Fruit fly (Drosophila melanogaster): ENCODE measurements around the gene RpS20.

RpS20 gene

DNA sequence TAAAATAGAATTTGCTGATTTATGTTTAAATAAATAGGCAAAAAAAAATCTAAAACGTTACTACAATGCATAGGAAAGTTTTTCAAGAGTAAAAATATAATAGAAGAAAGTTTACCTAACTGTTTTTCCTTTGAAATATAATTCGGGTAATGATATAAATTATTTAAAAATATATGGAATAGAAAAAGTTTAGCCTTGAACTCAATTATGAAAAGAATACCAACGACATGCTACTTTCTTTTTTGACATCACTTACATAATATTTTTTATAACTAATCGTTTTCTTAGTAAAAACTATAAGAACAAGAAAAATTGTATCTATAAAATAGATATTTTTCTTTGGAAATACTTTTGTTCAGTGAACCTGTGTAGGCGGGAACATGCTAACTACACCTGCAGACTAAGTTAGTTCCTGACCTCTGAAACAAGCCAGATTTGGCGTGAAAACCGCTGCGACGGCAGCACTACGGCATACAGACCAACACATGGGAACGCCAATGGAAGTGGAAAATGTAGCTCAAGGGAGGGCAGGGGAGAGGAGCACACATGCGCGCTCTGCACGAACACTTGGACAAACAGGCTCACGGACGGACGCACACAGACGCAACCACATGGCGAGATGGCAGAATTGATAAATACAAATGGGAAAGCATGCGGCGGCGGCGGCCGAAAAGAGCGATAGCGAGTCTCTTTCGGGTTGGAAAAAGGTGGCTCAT is 7.6 kb downstream of the RpS20 start:
- no peak for TF ChIP-seq Dll (optimal IDR thresholded peaks at IDR 0.05)
- no peak for TF ChIP-seq usp (GFP tag; optimal IDR thresholded peaks at IDR 0.05)
- no peak for TF ChIP-seq pan (optimal IDR thresholded peaks at IDR 0.05)
- TF ChIP-seq EcR (GFP tag; optimal IDR thresholded peaks at IDR 0.05), result no peak
- TF ChIP-seq psq (optimal IDR thresholded peaks at IDR 0.05), result no peak
- TF ChIP-seq CG8478 (optimal IDR thresholded peaks at IDR 0.05), result no peak

DNA sequence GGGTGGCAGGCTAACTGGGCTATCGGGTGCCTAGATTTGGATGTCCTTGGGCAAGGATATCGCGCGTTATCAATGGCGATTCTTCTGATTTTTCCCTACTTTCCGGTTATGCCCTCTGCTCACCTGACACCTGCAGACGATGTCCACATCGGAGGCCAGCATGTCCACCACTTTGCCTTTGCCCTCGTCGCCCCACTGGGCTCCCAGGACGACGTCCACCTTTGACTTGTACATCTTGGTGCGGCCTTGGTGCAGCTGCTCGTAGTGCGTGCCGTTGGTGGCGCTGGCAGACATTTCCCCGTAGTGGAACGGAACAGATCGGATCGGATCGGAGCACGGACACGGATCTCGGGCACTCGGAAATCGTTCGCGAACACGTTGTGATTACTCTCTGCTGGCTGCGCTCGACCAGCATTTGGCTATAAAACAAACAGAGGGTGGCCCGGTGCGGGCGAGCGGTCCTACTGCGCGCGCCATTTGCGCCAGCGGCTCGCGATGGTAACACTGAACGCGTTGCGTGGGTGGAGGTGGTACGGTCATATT is 8.2 kb downstream of the RpS20 start, which contains the start of gene Adss:
TSS of gene Adss (minus strand) at position 428 of the 543 bp plus-strand sequence.
- TF ChIP-seq CG8478 (optimal IDR thresholded peaks at IDR 0.05) (no peak), EcR (GFP tag; optimal IDR thresholded peaks at IDR 0.05) (no peak), usp (GFP tag; optimal IDR thresholded peaks at IDR 0.05) (no peak), pan (optimal IDR thresholded peaks at IDR 0.05) (no peak), psq (optimal IDR thresholded peaks at IDR 0.05) (no peak), Dll (optimal IDR thresholded peaks at IDR 0.05) (no peak)

DNA sequence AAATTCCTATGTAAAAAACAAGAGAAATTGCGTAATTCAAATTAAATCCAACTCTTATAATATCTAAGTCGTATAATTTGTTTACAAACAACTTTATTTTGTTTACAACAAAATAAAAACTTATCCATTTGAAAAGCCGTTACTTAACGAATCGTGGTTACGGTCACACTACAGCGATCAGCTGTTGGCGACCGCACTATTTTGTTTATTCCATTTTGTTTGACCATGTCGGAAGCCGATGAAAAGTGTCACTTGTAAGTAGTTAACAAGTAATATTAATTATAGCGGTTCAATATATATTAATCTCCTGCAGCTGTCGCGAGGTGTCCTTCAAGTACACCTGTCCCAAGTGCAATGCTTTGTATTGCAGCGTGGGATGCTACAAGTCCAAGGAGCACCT is 9.0 kb downstream of the RpS20 start, which contains the start of gene CG31223:
TSS of gene CG31223 (plus strand) at position 165 of the 400 bp plus-strand sequence.
- no peak for TF ChIP-seq Dll (optimal IDR thresholded peaks at IDR 0.05)
- TF ChIP-seq CG8478 (optimal IDR thresholded peaks at IDR 0.05), result no peak
- TF ChIP-seq psq (optimal IDR thresholded peaks at IDR 0.05), result no peak
- TF ChIP-seq usp (GFP tag; optimal IDR thresholded peaks at IDR 0.05), result no peak
- no peak for TF ChIP-seq EcR (GFP tag; optimal IDR thresholded peaks at IDR 0.05)
- no peak for TF ChIP-seq pan (optimal IDR thresholded peaks at IDR 0.05)

DNA sequence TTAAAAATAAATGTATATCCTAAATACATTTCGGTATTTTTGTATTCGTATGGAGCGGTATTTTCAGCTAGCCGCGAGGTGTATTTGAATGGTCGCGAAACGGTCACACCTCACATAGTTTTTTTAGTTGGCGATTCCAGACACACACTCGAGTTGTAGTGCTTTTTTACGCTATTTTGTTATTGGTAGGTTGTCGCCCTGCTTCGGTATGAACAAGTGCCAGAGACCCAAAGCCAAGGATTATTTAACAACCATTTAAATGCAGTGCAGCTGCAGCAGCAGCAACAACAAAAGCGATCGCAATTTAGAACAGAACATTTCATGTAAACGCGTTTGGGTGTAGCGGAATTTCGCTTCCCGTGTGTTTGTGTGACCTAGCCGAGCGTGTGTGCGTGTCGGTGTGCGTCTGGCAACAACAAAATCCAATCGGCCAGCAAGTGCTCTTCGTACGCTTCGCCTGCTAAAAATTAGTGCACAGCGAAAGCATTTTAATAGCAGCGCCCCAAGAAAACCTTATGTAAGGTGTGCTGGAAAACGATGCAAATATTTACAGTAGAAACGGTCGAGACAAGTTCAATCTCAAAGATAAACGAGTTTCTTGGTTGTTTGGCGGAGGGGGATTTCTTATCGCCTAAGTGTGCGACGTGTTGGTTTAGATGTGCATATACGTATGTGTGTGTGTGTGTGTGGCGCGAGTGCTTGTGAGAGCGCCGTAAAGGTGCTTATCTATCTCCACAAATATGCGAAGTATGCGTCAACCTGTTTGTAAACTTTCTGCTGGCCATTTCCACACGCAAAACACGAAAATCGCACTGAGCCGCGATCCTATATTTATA is 10.9 kb downstream of the RpS20 start, which contains the start of gene Synd:
TSS of gene Synd (plus strand) at position 111 of the 836 bp plus-strand sequence.
- TF ChIP-seq EcR (GFP tag; optimal IDR thresholded peaks at IDR 0.05) (peak in 1 of 2 experiments; percentile 36), Dll (optimal IDR thresholded peaks at IDR 0.05) (no peak), usp (GFP tag; optimal IDR thresholded peaks at IDR 0.05) (no peak), psq (optimal IDR thresholded peaks at IDR 0.05) (no peak), CG8478 (optimal IDR thresholded peaks at IDR 0.05) (no peak), pan (optimal IDR thresholded peaks at IDR 0.05) (no peak)

DNA sequence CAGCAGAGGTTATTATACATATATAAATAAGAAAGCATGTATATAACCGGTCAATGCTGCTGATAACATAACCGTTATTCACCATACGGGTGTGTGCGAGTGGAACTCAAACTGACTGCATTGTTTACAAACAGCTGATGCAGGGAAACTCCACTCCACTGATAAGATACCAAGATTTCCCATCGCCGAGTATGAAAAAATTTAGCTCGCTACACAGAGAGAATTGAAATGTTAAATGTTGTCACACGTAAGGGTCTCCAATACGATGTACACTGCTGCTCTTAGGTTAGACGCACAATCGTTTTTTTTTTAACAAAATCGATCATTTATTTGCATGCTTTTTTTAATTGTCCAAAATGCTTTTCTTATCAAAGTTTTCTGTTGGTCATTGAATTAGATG is 11.7 kb downstream of the RpS20 start:
- TF ChIP-seq Dll (optimal IDR thresholded peaks at IDR 0.05) (no peak), EcR (GFP tag; optimal IDR thresholded peaks at IDR 0.05) (no peak), CG8478 (optimal IDR thresholded peaks at IDR 0.05) (no peak), psq (optimal IDR thresholded peaks at IDR 0.05) (no peak), pan (optimal IDR thresholded peaks at IDR 0.05) (no peak), usp (GFP tag; optimal IDR thresholded peaks at IDR 0.05) (no peak)

DNA sequence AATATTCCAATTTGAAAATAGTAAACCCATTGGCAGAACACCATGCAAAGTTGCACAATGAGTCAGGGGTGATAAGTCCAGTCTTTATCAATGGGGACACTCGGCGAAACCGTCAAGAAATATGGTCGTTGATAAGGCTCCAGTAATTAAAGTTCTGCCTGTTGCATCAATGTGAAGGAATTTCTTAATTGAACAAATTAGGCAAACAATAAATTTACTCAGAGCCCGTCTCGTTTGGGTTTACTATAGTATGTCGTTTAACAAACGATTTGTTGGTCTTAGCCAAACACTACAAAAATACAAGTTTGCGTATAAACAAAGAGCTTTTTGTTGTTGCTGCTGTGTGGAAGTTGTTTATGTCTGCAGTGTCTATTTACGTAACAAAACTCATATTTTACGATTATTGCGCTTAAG is 12.8 kb downstream of the RpS20 start:
- TF ChIP-seq psq (optimal IDR thresholded peaks at IDR 0.05) (no peak), CG8478 (optimal IDR thresholded peaks at IDR 0.05) (no peak), Dll (optimal IDR thresholded peaks at IDR 0.05) (no peak), EcR (GFP tag; optimal IDR thresholded peaks at IDR 0.05) (no peak), usp (GFP tag; optimal IDR thresholded peaks at IDR 0.05) (no peak), pan (optimal IDR thresholded peaks at IDR 0.05) (no peak)

DNA sequence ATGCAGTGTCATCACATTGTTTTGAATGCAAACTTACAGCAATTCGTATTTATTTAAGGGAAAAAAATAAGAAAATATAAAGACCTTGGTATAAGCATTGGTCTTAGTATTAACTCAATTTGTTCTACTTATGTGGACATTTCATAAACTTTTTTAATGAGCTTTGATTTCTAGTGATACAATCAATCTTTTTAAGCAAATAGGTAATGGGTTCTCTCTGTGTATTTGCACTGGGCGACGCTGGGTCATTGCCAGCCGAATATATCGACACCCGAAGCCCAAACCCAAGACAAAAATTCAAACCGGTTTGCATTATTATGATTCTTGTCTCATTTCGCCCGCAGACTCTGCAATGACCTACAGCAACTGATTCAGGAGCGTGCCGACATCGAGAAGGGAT is 13.6 kb downstream of the RpS20 start:
- no peak for TF ChIP-seq psq (optimal IDR thresholded peaks at IDR 0.05)
- no peak for TF ChIP-seq pan (optimal IDR thresholded peaks at IDR 0.05)
- TF ChIP-seq EcR (GFP tag; optimal IDR thresholded peaks at IDR 0.05), result no peak
- TF ChIP-seq usp (GFP tag; optimal IDR thresholded peaks at IDR 0.05), result no peak
- TF ChIP-seq CG8478 (optimal IDR thresholded peaks at IDR 0.05), result no peak
- TF ChIP-seq Dll (optimal IDR thresholded peaks at IDR 0.05), result no peak

DNA sequence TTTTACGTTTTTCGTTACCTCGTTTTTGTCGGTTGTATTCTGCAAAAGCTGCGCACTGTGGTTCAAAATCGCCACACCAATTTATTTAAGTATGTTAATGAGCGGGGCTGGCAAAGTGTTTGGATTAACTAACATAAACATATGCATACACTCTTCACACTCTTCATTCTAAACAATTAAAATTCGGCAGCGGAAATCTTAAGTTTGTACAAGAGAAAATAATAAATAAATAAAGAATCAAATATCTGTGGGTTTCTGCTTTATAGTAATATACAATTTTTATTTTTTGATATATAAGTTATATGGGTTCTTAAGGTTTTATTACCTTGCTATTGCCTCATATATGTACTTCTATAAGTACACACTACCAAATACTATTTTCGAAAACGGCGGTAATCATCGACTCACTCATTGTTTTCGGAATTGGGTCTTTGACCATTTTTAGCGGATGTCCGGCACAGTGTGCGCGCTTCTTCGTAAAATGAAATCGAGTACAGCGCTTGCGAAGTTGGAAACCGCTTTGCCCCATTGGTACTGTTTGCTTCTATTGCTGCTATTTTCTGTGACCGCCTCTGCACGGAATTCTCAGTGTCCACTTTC is 14.4 kb downstream of the RpS20 start:
- no peak for TF ChIP-seq psq (optimal IDR thresholded peaks at IDR 0.05)
- TF ChIP-seq Dll (optimal IDR thresholded peaks at IDR 0.05), result no peak
- TF ChIP-seq pan (optimal IDR thresholded peaks at IDR 0.05), result no peak

DNA sequence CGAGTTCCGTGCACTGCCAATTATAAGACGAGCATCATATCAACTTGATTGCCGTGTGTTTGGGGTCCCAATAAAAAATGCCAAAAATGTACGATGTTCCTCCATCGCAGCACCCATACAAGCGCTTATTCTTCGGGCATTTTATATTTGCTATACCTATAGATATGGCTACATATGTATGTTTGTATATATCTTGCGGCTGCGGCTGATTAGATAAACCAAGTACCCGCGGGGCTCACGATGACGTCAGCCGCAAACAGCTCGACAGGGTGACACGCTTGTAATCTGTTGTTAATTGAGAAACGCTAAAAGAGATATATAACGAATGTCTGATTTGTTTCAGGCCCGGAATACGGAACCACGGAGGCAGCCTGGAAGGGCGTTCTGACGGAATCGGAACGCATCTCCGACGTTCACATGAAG is 15.3 kb downstream of the RpS20 start:
- no peak for TF ChIP-seq EcR (GFP tag; optimal IDR thresholded peaks at IDR 0.05)
- no peak for TF ChIP-seq Dll (optimal IDR thresholded peaks at IDR 0.05)
- no peak for TF ChIP-seq psq (optimal IDR thresholded peaks at IDR 0.05)
- no peak for TF ChIP-seq usp (GFP tag; optimal IDR thresholded peaks at IDR 0.05)
- no peak for TF ChIP-seq pan (optimal IDR thresholded peaks at IDR 0.05)
- no peak for TF ChIP-seq CG8478 (optimal IDR thresholded peaks at IDR 0.05)

DNA sequence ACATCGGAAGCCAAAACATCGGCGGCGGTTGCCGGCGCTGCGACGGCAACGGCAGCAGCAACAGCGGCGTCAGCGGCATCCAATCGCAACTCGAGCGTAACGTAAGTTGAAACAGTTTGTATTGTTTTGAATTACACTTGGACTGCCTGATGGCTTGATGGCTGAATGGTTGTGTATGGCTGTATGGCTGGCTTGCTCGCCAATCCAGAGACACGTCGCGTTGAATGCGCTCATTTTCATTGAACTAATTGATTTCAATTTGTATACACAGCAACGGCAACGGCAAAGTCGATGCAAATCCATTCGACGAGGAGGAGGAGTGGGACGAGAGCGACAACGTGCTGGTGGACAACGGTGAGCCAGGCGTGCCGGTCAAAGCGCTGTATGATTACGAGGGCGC is 16.8 kb downstream of the RpS20 start:
- TF ChIP-seq psq (optimal IDR thresholded peaks at IDR 0.05) (no peak), EcR (GFP tag; optimal IDR thresholded peaks at IDR 0.05) (no peak), CG8478 (optimal IDR thresholded peaks at IDR 0.05) (no peak), Dll (optimal IDR thresholded peaks at IDR 0.05) (no peak), usp (GFP tag; optimal IDR thresholded peaks at IDR 0.05) (no peak)

DNA sequence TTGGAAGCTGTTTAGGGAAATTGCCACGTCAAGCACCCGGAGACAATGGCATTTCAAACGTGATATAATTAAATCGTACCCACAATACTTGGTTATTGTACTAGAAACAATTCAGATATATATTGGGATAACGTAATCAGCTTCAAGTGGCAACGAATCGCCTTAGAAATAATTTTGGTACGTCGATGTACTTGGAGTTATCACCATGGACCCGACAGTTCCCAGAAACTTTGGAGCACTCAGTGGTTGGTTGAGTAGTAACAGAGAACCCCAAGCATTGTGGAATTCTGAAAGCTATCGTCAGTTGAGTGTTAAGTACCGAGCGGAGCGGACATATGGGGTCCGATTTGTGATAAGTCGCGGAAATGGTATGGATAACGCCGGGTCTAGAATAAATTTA is 19.9 kb downstream of the RpS20 start, which contains the start of gene CG15695:
TSS of gene CG15695 (plus strand) at position 301 of the 400 bp plus-strand sequence.
- TF ChIP-seq psq (optimal IDR thresholded peaks at IDR 0.05) (no peak), EcR (GFP tag; optimal IDR thresholded peaks at IDR 0.05) (no peak), Dll (optimal IDR thresholded peaks at IDR 0.05) (no peak), usp (GFP tag; optimal IDR thresholded peaks at IDR 0.05) (no peak)
